Worm (Caenorhabditis elegans) whole organism, L3 larva: ENCODE data around the gene jhdm-1.

Source experiments
- ceh-82 ChIP-seq: fragments of 150-350 bp; optimal IDR thresholded peaks from 2 replicates; lab custom pipeline; 2014; ENCODE audit warnings: missing biosample characterization, missing genetic modification characterization
- elt-3 ChIP-seq, 3 experiments: fragments of 150-350 bp in 1 of 3; sonication (generic microtip) in 2 of 3; optimal IDR thresholded peaks; 2 replicates in 2 of 3; 4 replicates in 1 of 3; lab custom pipeline; 2014 to 2017; ENCODE audit warnings: missing biosample characterization in 3 of 3, missing genetic modification characterization in 3 of 3
- fos-1 ChIP-seq: fragments of 150-350 bp; optimal IDR thresholded peaks from 2 replicates; lab custom pipeline; 2014; ENCODE audit warnings: missing biosample characterization, missing genetic modification characterization
- nhr-25 ChIP-seq: sonication (generic microtip); optimal IDR thresholded peaks from 2 replicates; lab custom pipeline; 2017; ENCODE audit warnings: missing biosample characterization, missing genetic modification characterization
- nhr-28 ChIP-seq: fragments of 150-350 bp; optimal IDR thresholded peaks from 2 replicates; lab custom pipeline; 2014; ENCODE audit warnings: missing biosample characterization, missing genetic modification characterization
- pha-4 ChIP-seq: fragments of 150-350 bp; optimal IDR thresholded peaks from 2 replicates; lab custom pipeline; 2014; ENCODE audit warnings: missing biosample characterization, missing genetic modification reagents, missing genetic modification characterization
- unc-62 ChIP-seq: fragments of 150-350 bp; sonication (generic microtip); optimal IDR thresholded peaks from 4 replicates; lab custom pipeline; 2014; ENCODE audit warnings: missing biosample characterization, missing genetic modification reagents, missing genetic modification characterization
- ztf-4 ChIP-seq: fragments of 150-350 bp; optimal IDR thresholded peaks from 2 replicates; lab custom pipeline; 2014; ENCODE audit warnings: missing biosample characterization, missing genetic modification characterization

- no peak for TF ChIP-seq fos-1 (tag; lab: Kevin White, UChicago)
- no peak for TF ChIP-seq nhr-28
- no peak for TF ChIP-seq ztf-4 (tag; lab: Kevin White, UChicago)
- TF ChIP-seq ceh-82 (tag; lab: Kevin White, UChicago), result no peak
- no peak for TF ChIP-seq unc-62 (GFP tag; lab: Kevin White, UChicago)
- no peak for TF ChIP-seq nhr-25
- TF ChIP-seq elt-3 (tag; optimal IDR thresholded peaks at IDR 0.05; lab: Kevin White, UChicago), result no peak
- peak; percentile 23 for TF ChIP-seq pha-4 (tag; lab: Kevin White, UChicago)
Measured at ce11 chrIII:6495191-6495723, 41.0 kb downstream of the jhdm-1 start, which contains the start of gene F23F12.13.
